Fruit fly (Drosophila melanogaster): ENCODE measurements around the gene CG7884.

CG7884 gene

dm6 chrX:19265802-19266479 is 45.5 kb downstream of the CG7884 start:
- TF ChIP-seq CG32006 (GFP tag; optimal IDR thresholded peaks at IDR 0.05) (no peak), esn (GFP tag; optimal IDR thresholded peaks at IDR 0.05) (no peak), fd85E (GFP tag; optimal IDR thresholded peaks at IDR 0.05) (no peak), cyc (GFP tag; optimal IDR thresholded peaks at IDR 0.05) (no peak), CG34406 (GFP tag; optimal IDR thresholded peaks at IDR 0.05) (no peak)

dm6 chrX:19268484-19269068 is 48.2 kb downstream of the CG7884 start, which contains the start of gene CG8010:
CG8010 (minus strand) TSS chrX:19268896.
- TF ChIP-seq Sox14 (GFP tag; optimal IDR thresholded peaks at IDR 0.05) (peak; percentile 42), Eip93F (GFP tag; optimal IDR thresholded peaks at IDR 0.05) (no peak), Smox (GFP tag; optimal IDR thresholded peaks at IDR 0.05) (no peak), CG10669 (GFP tag; optimal IDR thresholded peaks at IDR 0.05) (no peak), CG7368 (GFP tag; optimal IDR thresholded peaks at IDR 0.05) (no peak), Sox102F (GFP tag; optimal IDR thresholded peaks at IDR 0.05) (no peak), CG16779 (tag; optimal IDR thresholded peaks at IDR 0.05) (no peak), Hr39 (GFP tag; optimal IDR thresholded peaks at IDR 0.05) (no peak), CG3032 (tag; optimal IDR thresholded peaks at IDR 0.05) (no peak), Eip78C (GFP tag) (peak; percentile 41), CG6163 (GFP tag; IDR thresholded peaks at IDR 0.05) (peak; percentile 32; the same call in 1 of the 3 replicates), Hr38 (GFP tag; optimal IDR thresholded peaks at IDR 0.05) (no peak), CG10631 (GFP tag; optimal IDR thresholded peaks at IDR 0.05) (no peak), CG6792 (GFP tag; optimal IDR thresholded peaks at IDR 0.05) (no peak), lz (GFP tag; optimal IDR thresholded peaks at IDR 0.05) (peak; percentile 3), Hr4 (GFP tag; optimal IDR thresholded peaks at IDR 0.05) (no peak), CG15336 (GFP tag; IDR thresholded peaks at IDR 0.05) (no peak), CG9139 (GFP tag; optimal IDR thresholded peaks at IDR 0.05) (no peak), CG4318 (GFP tag; optimal IDR thresholded peaks at IDR 0.05) (no peak), CG31627 (GFP tag; optimal IDR thresholded peaks at IDR 0.05) (peak; percentile 5), cyc (GFP tag; optimal IDR thresholded peaks at IDR 0.05) (peak; percentile 42), esn (GFP tag; optimal IDR thresholded peaks at IDR 0.05) (peak; percentile 35), achi (GFP tag; optimal IDR thresholded peaks at IDR 0.05) (no peak), Sox15 (GFP tag; optimal IDR thresholded peaks at IDR 0.05) (no peak), eg (GFP tag; IDR thresholded peaks at IDR 0.05) (peak; percentile 58; the same call in 1 of the 3 replicates), fkh (GFP tag; optimal IDR thresholded peaks at IDR 0.05) (peak; percentile 76), net (GFP tag; optimal IDR thresholded peaks at IDR 0.05) (no peak), ss (GFP tag; optimal IDR thresholded peaks at IDR 0.05) (no peak)

dm6 chrX:19276489-19277117 is 56.2 kb downstream of the CG7884 start, which contains the start of the genes CG32537 and CG32536:
CG32537 (minus strand) TSS chrX:19276539.
CG32536 (minus strand) TSS chrX:19276898.
- TF ChIP-seq Blimp-1 (GFP tag; optimal IDR thresholded peaks at IDR 0.05) (no peak), Eip78C (GFP tag) (peak; percentile 34)

dm6 chrX:19278395-19278794 is 58.0 kb downstream of the CG7884 start:
- TF ChIP-seq eg (GFP tag; IDR thresholded peaks at IDR 0.05) = no peak
- no peak for TF ChIP-seq fkh (GFP tag; optimal IDR thresholded peaks at IDR 0.05)
- TF ChIP-seq Sox15 (GFP tag; optimal IDR thresholded peaks at IDR 0.05) = no peak
- TF ChIP-seq CG9139 (GFP tag; optimal IDR thresholded peaks at IDR 0.05) = no peak
- TF ChIP-seq esn (GFP tag; optimal IDR thresholded peaks at IDR 0.05) = no peak
